Fruit fly (Drosophila melanogaster) whole organism, wandering third instar larva: ENCODE data around the gene CG6592.

Experiments
- Abd-B ChIP-seq: fragments of >200 bp; optimal IDR thresholded peaks from 2 replicates; lab custom pipeline; 2017; ENCODE audit warnings: missing biosample characterization, missing genetic modification characterization
- CG32264 ChIP-seq: fragments of 200-800 bp; sonication (Bioruptor generic); optimal IDR thresholded peaks from 2 replicates; lab custom pipeline; 2016; ENCODE audit warnings: missing biosample characterization, missing genetic modification characterization
- CG9705 ChIP-seq: fragments of 200-800 bp; sonication (Bioruptor generic); optimal IDR thresholded peaks from 2 replicates; lab custom pipeline; 2018; ENCODE audit warnings: missing biosample characterization, mild to moderate bottlenecking, missing genetic modification characterization
- CrebA ChIP-seq: fragments of 200-800 bp; sonication (Bioruptor generic); optimal IDR thresholded peaks from 2 replicates; lab custom pipeline; 2016; ENCODE audit warnings: missing biosample characterization, mild to moderate bottlenecking, missing genetic modification characterization, borderline replicate concordance
- Dif ChIP-seq: fragments of 200-275, 200-300 bp; sonication (Bioruptor generic); optimal IDR thresholded peaks from 2 replicates; lab custom pipeline; 2018; ENCODE audit warnings: missing biosample characterization, missing genetic modification characterization; ENCODE audit not compliant: partially characterized antibody
- GATAd ChIP-seq: sonication (Bioruptor generic); optimal IDR thresholded peaks from 2 replicates; lab custom pipeline; 2016; ENCODE audit warnings: missing biosample characterization, missing genetic modification characterization
- HLH106 ChIP-seq: fragments of 200-800 bp; optimal IDR thresholded peaks from 3 replicates; lab custom pipeline; 2019; ENCODE audit warnings: missing biosample characterization, mild to moderate bottlenecking, missing genetic modification characterization, moderate library complexity
- Hnf4 ChIP-seq: fragments of 200-800 bp; sonication (Bioruptor generic); optimal IDR thresholded peaks from 2 replicates; lab custom pipeline; 2016; ENCODE audit warnings: missing biosample characterization, mild to moderate bottlenecking, missing genetic modification characterization
- Hr78 ChIP-seq: fragments of >200 bp; optimal IDR thresholded peaks from 2 replicates; lab custom pipeline; 2017; ENCODE audit warnings: missing biosample characterization, missing genetic modification characterization
- Hr83 ChIP-seq: fragments of 200-300 bp; sonication (Bioruptor generic); optimal IDR thresholded peaks from 2 replicates; lab custom pipeline; 2016; ENCODE audit warnings: missing biosample characterization, mild to moderate bottlenecking, missing genetic modification characterization, moderate library complexity; ENCODE audit not compliant: poor library complexity, severe bottlenecking
- Jra ChIP-seq: sonication (Bioruptor generic); optimal IDR thresholded peaks from 2 replicates; lab custom pipeline; 2016; ENCODE audit warnings: missing biosample characterization, missing genetic modification characterization
- N ChIP-seq: fragments of >200 bp; optimal IDR thresholded peaks from 2 replicates; lab custom pipeline; 2018; ENCODE audit warnings: missing biosample characterization, missing external identifiers, missing genetic modification characterization
- OdsH ChIP-seq: fragments of 200-800 bp; sonication (Bioruptor generic); optimal IDR thresholded peaks from 2 replicates; lab custom pipeline; 2016; ENCODE audit warnings: missing biosample characterization, mild to moderate bottlenecking, missing genetic modification characterization
- Sp1 ChIP-seq: fragments of 200-800 bp; sonication (Bioruptor generic); optimal IDR thresholded peaks from 3 replicates; lab custom pipeline; 2019; ENCODE audit warnings: missing biosample characterization, mild to moderate bottlenecking, missing genetic modification characterization, moderate library complexity
- Vsx2 ChIP-seq: fragments of 200-300, 225-300 bp; sonication (Bioruptor generic); optimal IDR thresholded peaks from 2 replicates; lab custom pipeline; 2018; ENCODE audit warnings: missing biosample characterization, missing genetic modification characterization; ENCODE audit not compliant: partially characterized antibody
- br ChIP-seq: fragments of 200-800 bp; sonication (Bioruptor generic); optimal IDR thresholded peaks from 2 replicates; lab custom pipeline; 2016; ENCODE audit warnings: missing biosample characterization, missing genetic modification characterization
- brk ChIP-seq: fragments of 200-800 bp; sonication (Bioruptor generic); optimal IDR thresholded peaks from 2 replicates; lab custom pipeline; 2016; ENCODE audit warnings: missing biosample characterization, mild to moderate bottlenecking, missing genetic modification characterization
- dl ChIP-seq, 2 experiments: fragments of 175-275, 200-275 bp in 1 of 2; fragments of 200-275 bp in 1 of 2; sonication (Bioruptor generic); optimal IDR thresholded peaks; lab custom pipeline; 2018; ENCODE audit warnings: mild to moderate bottlenecking in 2 of 2, missing biosample characterization in 2 of 2, missing genetic modification characterization in 2 of 2, moderate library complexity in 2 of 2; ENCODE audit not compliant: partially characterized antibody in 2 of 2, insufficient read depth in 1 of 2
- dmrt93B ChIP-seq: fragments of 200-800 bp; sonication (Bioruptor generic); optimal IDR thresholded peaks from 2 replicates; lab custom pipeline; 2018; ENCODE audit warnings: missing biosample characterization, mild to moderate bottlenecking, missing genetic modification characterization
- dsf ChIP-seq: sonication (Bioruptor generic); optimal IDR thresholded peaks from 2 replicates; lab custom pipeline; 2016; ENCODE audit warnings: missing biosample characterization, missing genetic modification characterization, borderline replicate concordance
- ey ChIP-seq: fragments of 200-800 bp; sonication (Bioruptor generic); optimal IDR thresholded peaks from 2 replicates; lab custom pipeline; 2016; ENCODE audit warnings: missing biosample characterization, missing genetic modification characterization
- foxo ChIP-seq, 2 experiments: fragments of 200-800 bp; sonication (Bioruptor generic); optimal IDR thresholded peaks; 2 replicates in 1 of 2; 3 replicates in 1 of 2; lab custom pipeline; 2016 to 2017; ENCODE audit warnings: missing biosample characterization in 2 of 2, missing genetic modification characterization in 2 of 2
- fru ChIP-seq: fragments of 200-800 bp; sonication (Bioruptor generic); optimal IDR thresholded peaks from 3 replicates; lab custom pipeline; 2016; ENCODE audit warnings: missing biosample characterization, mild to moderate bottlenecking, missing genetic modification characterization
- h ChIP-seq: fragments of 200-800 bp; sonication (Bioruptor generic); optimal IDR thresholded peaks from 3 replicates; lab custom pipeline; 2016; ENCODE audit warnings: missing biosample characterization, mild to moderate bottlenecking, missing genetic modification characterization
- jim ChIP-seq: fragments of 175-275, 200-325 bp; sonication (Bioruptor generic); optimal IDR thresholded peaks from 2 replicates; lab custom pipeline; 2016; ENCODE audit warnings: missing biosample characterization, mild to moderate bottlenecking, missing genetic modification characterization
- pan ChIP-seq: fragments of >200 bp; optimal IDR thresholded peaks from 2 replicates; lab custom pipeline; 2017
- psq ChIP-seq: fragments of 200-800 bp; sonication (Bioruptor generic); optimal IDR thresholded peaks from 3 replicates; lab custom pipeline; 2017; ENCODE audit warnings: missing biosample characterization, mild to moderate bottlenecking, missing genetic modification characterization, moderate library complexity
- rgr ChIP-seq: fragments of 200-800 bp; sonication (Bioruptor generic); optimal IDR thresholded peaks from 3 replicates; lab custom pipeline; 2016; ENCODE audit warnings: missing biosample characterization, mild to moderate bottlenecking, missing genetic modification characterization
- sage ChIP-seq: fragments of 200-800 bp; sonication (Bioruptor generic); optimal IDR thresholded peaks from 2 replicates; lab custom pipeline; 2016; ENCODE audit warnings: missing biosample characterization, mild to moderate bottlenecking, missing genetic modification characterization
- sv ChIP-seq: fragments of 200-800 bp; sonication (Bioruptor generic); optimal IDR thresholded peaks from 3 replicates; lab custom pipeline; 2016; ENCODE audit warnings: missing biosample characterization, missing genetic modification characterization
- tai ChIP-seq: sonication (Bioruptor generic); optimal IDR thresholded peaks from 2 replicates; lab custom pipeline; 2016; ENCODE audit warnings: missing biosample characterization, missing genetic modification characterization
- usp ChIP-seq: fragments of >200 bp; optimal IDR thresholded peaks from 2 replicates; lab custom pipeline; 2017; ENCODE audit warnings: missing biosample characterization, missing genetic modification characterization
- woc ChIP-seq: sonication (Bioruptor generic); optimal IDR thresholded peaks from 2 replicates; lab custom pipeline; 2016; ENCODE audit warnings: missing biosample characterization, mild to moderate bottlenecking, missing genetic modification characterization

The CG6592 gene

dm6 chr3L:6059062-6059708, at the start of gene CG6592:
CG6592 (plus strand) TSS chr3L:6059658.
- TF ChIP-seq ey (GFP tag; lab: Kevin White, UChicago) (no peak), jim (GFP tag; lab: Kevin White, UChicago) (no peak), Hnf4 (GFP tag; lab: Kevin White, UChicago) (no peak), foxo (GFP tag; optimal IDR thresholded peaks at IDR 0.05; lab: Kevin White, UChicago) (no peak), GATAd (GFP tag; lab: Kevin White, UChicago) (no peak), Hr78 (GFP tag; lab: Kevin White, UChicago) (no peak), HLH106 (tag; lab: Kevin White, UChicago) (peak; percentile 22), CrebA (no peak), dmrt93B (peak; percentile 15), usp (GFP tag; lab: Kevin White, UChicago) (no peak), OdsH (no peak), br (GFP tag; lab: Kevin White, UChicago) (peak; percentile 4), psq (GFP tag; lab: Kevin White, UChicago) (no peak), rgr (GFP tag; lab: Kevin White, UChicago) (peak; percentile 41), h (GFP tag; lab: Kevin White, UChicago) (no peak)

- TF ChIP-seq h (GFP tag; lab: Kevin White, UChicago) (no peak), Hnf4 (GFP tag; lab: Kevin White, UChicago) (no peak), jim (GFP tag; lab: Kevin White, UChicago) (no peak), OdsH (no peak), CG32264 (GFP tag; lab: Kevin White, UChicago) (no peak), ey (GFP tag; lab: Kevin White, UChicago) (no peak), dmrt93B (no peak), dsf (GFP tag; lab: Kevin White, UChicago) (no peak), woc (GFP tag; lab: Kevin White, UChicago) (no peak), rgr (GFP tag; lab: Kevin White, UChicago) (no peak), Abd-B (GFP tag; lab: Kevin White, UChicago) (no peak), CG9705 (GFP tag; lab: Kevin White, UChicago) (no peak), pan (no peak), Sp1 (GFP tag; lab: Kevin White, UChicago) (no peak), Hr83 (no peak)
These were observed 48.5 kb upstream of the CG6592 start, which contains the start of gene alphaKap4 for dm6 chr3L:6010921-6011320. alphaKap4 (minus strand) TSS chr3L:6011021.

DNA sequence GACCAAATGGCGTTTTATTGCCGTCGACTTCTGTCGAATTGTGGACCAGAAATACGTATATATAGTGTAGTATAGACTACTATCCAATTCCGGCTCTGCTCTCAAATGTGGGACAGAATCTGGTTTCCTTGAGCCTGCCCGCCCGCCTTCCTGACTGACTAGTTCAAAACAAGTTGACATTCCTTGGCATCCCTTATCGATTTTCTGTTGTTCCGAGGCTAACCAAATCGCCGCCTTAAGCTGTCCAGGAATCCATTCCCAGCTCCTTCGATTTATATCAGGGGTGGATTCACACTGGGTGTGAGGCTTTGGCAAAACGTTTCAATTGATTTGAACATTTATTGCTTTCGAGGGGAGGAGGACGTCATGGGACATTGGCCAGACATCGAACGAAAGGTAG, 46.5 kb upstream of the CG6592 start:
- no peak for TF ChIP-seq dsf (GFP tag; lab: Kevin White, UChicago)
- no peak for TF ChIP-seq foxo (GFP tag; optimal IDR thresholded peaks at IDR 0.05; lab: Kevin White, UChicago)
- TF ChIP-seq pan: no peak
- no peak for TF ChIP-seq rgr (GFP tag; lab: Kevin White, UChicago)
- no peak for TF ChIP-seq Vsx2 (GFP tag; lab: Kevin White, UChicago)
- TF ChIP-seq fru (GFP tag; lab: Kevin White, UChicago): no peak
- TF ChIP-seq HLH106 (tag; lab: Kevin White, UChicago): no peak
- TF ChIP-seq OdsH: no peak
- TF ChIP-seq Dif: no peak
- TF ChIP-seq N (GFP tag; lab: Kevin White, UChicago): no peak
- no peak for TF ChIP-seq brk (GFP tag; lab: Kevin White, UChicago)
- no peak for TF ChIP-seq br (GFP tag; lab: Kevin White, UChicago)
- no peak for TF ChIP-seq h (GFP tag; lab: Kevin White, UChicago)
- no peak for TF ChIP-seq dl (GFP tag; optimal IDR thresholded peaks at IDR 0.05; lab: Kevin White, UChicago; ENCODE audit: insufficient read depth in 1 of 2, partially characterized antibody in 2 of 2)
- no peak for TF ChIP-seq sv
- no peak for TF ChIP-seq tai (GFP tag; lab: Kevin White, UChicago)

DNA sequence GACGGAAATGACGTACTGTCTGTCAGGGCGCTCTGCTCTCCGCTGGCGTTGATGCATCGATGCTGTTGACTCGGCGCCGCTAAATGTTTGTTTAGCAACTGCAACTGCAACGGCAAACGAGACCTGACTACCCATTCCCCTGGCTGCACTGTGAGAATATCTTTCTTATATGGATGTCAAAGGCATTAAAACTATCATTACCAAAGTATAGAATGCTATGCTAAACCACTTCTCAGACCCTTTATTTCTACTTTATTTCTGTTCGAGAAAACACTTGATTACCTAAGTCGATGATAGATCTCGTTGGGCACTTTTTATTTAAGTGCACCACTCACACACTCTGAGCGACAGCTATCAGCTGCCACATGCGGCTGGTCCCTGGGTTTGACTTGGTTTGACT, 37.3 kb upstream of the CG6592 start:
- TF ChIP-seq CrebA (no peak), sage (GFP tag; lab: Kevin White, UChicago) (no peak), HLH106 (tag; lab: Kevin White, UChicago) (peak; percentile 8), foxo (GFP tag; optimal IDR thresholded peaks at IDR 0.05; lab: Kevin White, UChicago) (peak in 1 of 2 experiments; percentile 14), usp (GFP tag; lab: Kevin White, UChicago) (no peak), CG32264 (GFP tag; lab: Kevin White, UChicago) (no peak), CG9705 (GFP tag; lab: Kevin White, UChicago) (no peak), Abd-B (GFP tag; lab: Kevin White, UChicago) (no peak), fru (GFP tag; lab: Kevin White, UChicago) (peak; percentile 2), br (GFP tag; lab: Kevin White, UChicago) (no peak), Jra (GFP tag; lab: Kevin White, UChicago) (no peak), dsf (GFP tag; lab: Kevin White, UChicago) (no peak)
